Fruit fly (Drosophila melanogaster) whole organism, wandering third instar larva: ENCODE results near the gene Dus4.
A peak's percentile ranks its signal among the peaks of the same experiment; 100 is the strongest.

ENCODE experiments used
- Abd-B ChIP-seq: fragments of >200 bp; optimal IDR thresholded peaks from 2 replicates; lab custom pipeline; 2017; ENCODE audit warnings: missing biosample characterization, missing genetic modification characterization
- CG32264 ChIP-seq: fragments of 200-800 bp; sonication (Bioruptor generic); optimal IDR thresholded peaks from 2 replicates; lab custom pipeline; 2016; ENCODE audit warnings: missing biosample characterization, missing genetic modification characterization
- CG9705 ChIP-seq: fragments of 200-800 bp; sonication (Bioruptor generic); optimal IDR thresholded peaks from 2 replicates; lab custom pipeline; 2018; ENCODE audit warnings: missing biosample characterization, mild to moderate bottlenecking, missing genetic modification characterization
- CrebA ChIP-seq: fragments of 200-800 bp; sonication (Bioruptor generic); optimal IDR thresholded peaks from 2 replicates; lab custom pipeline; 2016; ENCODE audit warnings: missing biosample characterization, mild to moderate bottlenecking, missing genetic modification characterization, borderline replicate concordance
- Dfd ChIP-seq: fragments of >200 bp; optimal IDR thresholded peaks from 2 replicates; lab custom pipeline; 2017; ENCODE audit warnings: missing biosample characterization, missing genetic modification characterization
- Dif ChIP-seq: fragments of 200-275, 200-300 bp; sonication (Bioruptor generic); optimal IDR thresholded peaks from 2 replicates; lab custom pipeline; 2018; ENCODE audit warnings: missing biosample characterization, missing genetic modification characterization; ENCODE audit not compliant: partially characterized antibody
- GATAd ChIP-seq: sonication (Bioruptor generic); optimal IDR thresholded peaks from 2 replicates; lab custom pipeline; 2016; ENCODE audit warnings: missing biosample characterization, missing genetic modification characterization
- HLH106 ChIP-seq: fragments of 200-800 bp; optimal IDR thresholded peaks from 3 replicates; lab custom pipeline; 2019; ENCODE audit warnings: missing biosample characterization, mild to moderate bottlenecking, missing genetic modification characterization, moderate library complexity
- Hnf4 ChIP-seq: fragments of 200-800 bp; sonication (Bioruptor generic); optimal IDR thresholded peaks from 2 replicates; lab custom pipeline; 2016; ENCODE audit warnings: missing biosample characterization, mild to moderate bottlenecking, missing genetic modification characterization
- Hr78 ChIP-seq: fragments of >200 bp; optimal IDR thresholded peaks from 2 replicates; lab custom pipeline; 2017; ENCODE audit warnings: missing biosample characterization, missing genetic modification characterization
- Hr83 ChIP-seq: fragments of 200-300 bp; sonication (Bioruptor generic); optimal IDR thresholded peaks from 2 replicates; lab custom pipeline; 2016; ENCODE audit warnings: missing biosample characterization, mild to moderate bottlenecking, missing genetic modification characterization, moderate library complexity; ENCODE audit not compliant: poor library complexity, severe bottlenecking
- Jra ChIP-seq: sonication (Bioruptor generic); optimal IDR thresholded peaks from 2 replicates; lab custom pipeline; 2016; ENCODE audit warnings: missing biosample characterization, missing genetic modification characterization
- Mio ChIP-seq: sonication (Bioruptor generic); optimal IDR thresholded peaks from 2 replicates; lab custom pipeline; 2016; ENCODE audit warnings: missing biosample characterization, missing genetic modification characterization
- Myc ChIP-seq: fragments of >200 bp; optimal IDR thresholded peaks from 2 replicates; lab custom pipeline; 2017
- N ChIP-seq: fragments of >200 bp; optimal IDR thresholded peaks from 2 replicates; lab custom pipeline; 2018; ENCODE audit warnings: missing biosample characterization, missing external identifiers, missing genetic modification characterization
- OdsH ChIP-seq: fragments of 200-800 bp; sonication (Bioruptor generic); optimal IDR thresholded peaks from 2 replicates; lab custom pipeline; 2016; ENCODE audit warnings: missing biosample characterization, mild to moderate bottlenecking, missing genetic modification characterization
- Rel ChIP-seq, 2 experiments: fragments of 200-800 bp; sonication (Bioruptor generic) in 1 of 2; optimal IDR thresholded peaks; 2 replicates in 1 of 2; 3 replicates in 1 of 2; lab custom pipeline; 2016 to 2019; ENCODE audit warnings: mild to moderate bottlenecking in 2 of 2, missing biosample characterization in 2 of 2, missing genetic modification characterization in 2 of 2, moderate library complexity in 1 of 2
- Sp1 ChIP-seq: fragments of 200-800 bp; sonication (Bioruptor generic); optimal IDR thresholded peaks from 3 replicates; lab custom pipeline; 2019; ENCODE audit warnings: missing biosample characterization, mild to moderate bottlenecking, missing genetic modification characterization, moderate library complexity
- Vsx2 ChIP-seq: fragments of 200-300, 225-300 bp; sonication (Bioruptor generic); optimal IDR thresholded peaks from 2 replicates; lab custom pipeline; 2018; ENCODE audit warnings: missing biosample characterization, missing genetic modification characterization; ENCODE audit not compliant: partially characterized antibody
- br ChIP-seq: fragments of 200-800 bp; sonication (Bioruptor generic); optimal IDR thresholded peaks from 2 replicates; lab custom pipeline; 2016; ENCODE audit warnings: missing biosample characterization, missing genetic modification characterization
- brk ChIP-seq: fragments of 200-800 bp; sonication (Bioruptor generic); optimal IDR thresholded peaks from 2 replicates; lab custom pipeline; 2016; ENCODE audit warnings: missing biosample characterization, mild to moderate bottlenecking, missing genetic modification characterization
- dl ChIP-seq, 2 experiments: fragments of 175-275, 200-275 bp in 1 of 2; fragments of 200-275 bp in 1 of 2; sonication (Bioruptor generic); optimal IDR thresholded peaks; lab custom pipeline; 2018; ENCODE audit warnings: mild to moderate bottlenecking in 2 of 2, missing biosample characterization in 2 of 2, missing genetic modification characterization in 2 of 2, moderate library complexity in 2 of 2; ENCODE audit not compliant: partially characterized antibody in 2 of 2, insufficient read depth in 1 of 2
- dmrt93B ChIP-seq: fragments of 200-800 bp; sonication (Bioruptor generic); optimal IDR thresholded peaks from 2 replicates; lab custom pipeline; 2018; ENCODE audit warnings: missing biosample characterization, mild to moderate bottlenecking, missing genetic modification characterization
- dsf ChIP-seq: sonication (Bioruptor generic); optimal IDR thresholded peaks from 2 replicates; lab custom pipeline; 2016; ENCODE audit warnings: missing biosample characterization, missing genetic modification characterization, borderline replicate concordance
- ey ChIP-seq: fragments of 200-800 bp; sonication (Bioruptor generic); optimal IDR thresholded peaks from 2 replicates; lab custom pipeline; 2016; ENCODE audit warnings: missing biosample characterization, missing genetic modification characterization
- foxo ChIP-seq, 2 experiments: fragments of 200-800 bp; sonication (Bioruptor generic); optimal IDR thresholded peaks; 2 replicates in 1 of 2; 3 replicates in 1 of 2; lab custom pipeline; 2016 to 2017; ENCODE audit warnings: missing biosample characterization in 2 of 2, missing genetic modification characterization in 2 of 2
- fru ChIP-seq: fragments of 200-800 bp; sonication (Bioruptor generic); optimal IDR thresholded peaks from 3 replicates; lab custom pipeline; 2016; ENCODE audit warnings: missing biosample characterization, mild to moderate bottlenecking, missing genetic modification characterization
- h ChIP-seq: fragments of 200-800 bp; sonication (Bioruptor generic); optimal IDR thresholded peaks from 3 replicates; lab custom pipeline; 2016; ENCODE audit warnings: missing biosample characterization, mild to moderate bottlenecking, missing genetic modification characterization
- jim ChIP-seq: fragments of 175-275, 200-325 bp; sonication (Bioruptor generic); optimal IDR thresholded peaks from 2 replicates; lab custom pipeline; 2016; ENCODE audit warnings: missing biosample characterization, mild to moderate bottlenecking, missing genetic modification characterization
- lola ChIP-seq: fragments of >200 bp; optimal IDR thresholded peaks from 2 replicates; lab custom pipeline; 2017; ENCODE audit warnings: missing biosample characterization, missing genetic modification characterization
- pan ChIP-seq: fragments of >200 bp; optimal IDR thresholded peaks from 2 replicates; lab custom pipeline; 2017
- psq ChIP-seq: fragments of 200-800 bp; sonication (Bioruptor generic); optimal IDR thresholded peaks from 3 replicates; lab custom pipeline; 2017; ENCODE audit warnings: missing biosample characterization, mild to moderate bottlenecking, missing genetic modification characterization, moderate library complexity
- rgr ChIP-seq: fragments of 200-800 bp; sonication (Bioruptor generic); optimal IDR thresholded peaks from 3 replicates; lab custom pipeline; 2016; ENCODE audit warnings: missing biosample characterization, mild to moderate bottlenecking, missing genetic modification characterization
- sage ChIP-seq: fragments of 200-800 bp; sonication (Bioruptor generic); optimal IDR thresholded peaks from 2 replicates; lab custom pipeline; 2016; ENCODE audit warnings: missing biosample characterization, mild to moderate bottlenecking, missing genetic modification characterization
- sv ChIP-seq: fragments of 200-800 bp; sonication (Bioruptor generic); optimal IDR thresholded peaks from 3 replicates; lab custom pipeline; 2016; ENCODE audit warnings: missing biosample characterization, missing genetic modification characterization
- tai ChIP-seq: sonication (Bioruptor generic); optimal IDR thresholded peaks from 2 replicates; lab custom pipeline; 2016; ENCODE audit warnings: missing biosample characterization, missing genetic modification characterization
- usp ChIP-seq: fragments of >200 bp; optimal IDR thresholded peaks from 2 replicates; lab custom pipeline; 2017; ENCODE audit warnings: missing biosample characterization, missing genetic modification characterization
- woc ChIP-seq: sonication (Bioruptor generic); optimal IDR thresholded peaks from 2 replicates; lab custom pipeline; 2016; ENCODE audit warnings: missing biosample characterization, mild to moderate bottlenecking, missing genetic modification characterization

Gene Dus4

DNA sequence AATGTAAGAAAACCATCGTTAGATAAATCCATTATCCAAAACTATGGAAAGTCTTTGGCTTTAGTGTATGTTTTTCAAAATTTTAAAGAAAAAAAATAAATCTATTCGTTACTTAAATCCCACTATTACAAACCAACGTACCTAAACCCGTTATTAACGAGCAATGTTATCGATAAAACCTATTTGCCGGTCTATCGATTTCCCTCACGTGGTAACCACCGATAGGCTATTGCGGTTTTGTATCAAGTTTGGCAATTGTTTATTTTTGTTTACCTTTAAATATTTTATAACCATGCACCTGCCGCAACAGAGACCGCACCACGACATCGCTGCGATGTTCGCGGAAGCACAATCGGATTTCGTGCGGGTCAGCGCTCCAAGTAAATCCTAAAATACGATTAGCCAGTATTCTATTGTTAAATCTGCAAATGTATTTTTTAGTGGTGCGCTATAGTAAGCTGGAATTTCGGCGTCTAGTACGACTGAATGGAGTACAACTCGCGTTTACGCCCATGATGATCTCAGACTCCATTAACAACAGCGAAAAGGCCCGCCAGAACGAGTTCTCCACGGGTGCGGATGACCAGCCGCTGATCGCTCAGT is at the start of gene Dus4:
Gene Dus4 (plus strand): TSS at position 206 of the 603 bp plus-strand sequence.
- TF ChIP-seq OdsH (GFP tag; lab: Kevin White, UChicago) = no peak
- no peak for TF ChIP-seq usp (GFP tag; lab: Kevin White, UChicago)
- peak; percentile 36 for TF ChIP-seq Myc
- TF ChIP-seq psq (GFP tag; lab: Kevin White, UChicago) = no peak
- TF ChIP-seq, all 38 proteins: peak for 1

- TF ChIP-seq pan (lab: Kevin White, UChicago) (no peak), Mio (no peak), dsf (GFP tag; lab: Kevin White, UChicago) (no peak), CrebA (no peak), Hr78 (GFP tag; lab: Kevin White, UChicago) (no peak), dl (GFP tag; optimal IDR thresholded peaks at IDR 0.05; lab: Kevin White, UChicago; ENCODE audit: insufficient read depth in 1 of 2, partially characterized antibody in 2 of 2) (no peak), Myc (no peak), Rel (GFP tag; optimal IDR thresholded peaks at IDR 0.05; lab: Kevin White, UChicago) (no peak), Rel (tag; optimal IDR thresholded peaks at IDR 0.05; lab: Kevin White, UChicago) (no peak), Dfd (no peak), OdsH (GFP tag; lab: Kevin White, UChicago) (peak; percentile 27), Jra (no peak), Vsx2 (GFP tag; lab: Kevin White, UChicago) (no peak), dmrt93B (GFP tag; lab: Kevin White, UChicago) (peak; percentile 39), lola (no peak), psq (GFP tag; lab: Kevin White, UChicago) (peak; percentile 10), sv (peak; percentile 38), fru (peak; percentile 28), Dif (GFP tag; lab: Kevin White, UChicago) (no peak), Sp1 (GFP tag; lab: Kevin White, UChicago) (peak; percentile 67), N (GFP tag; lab: Kevin White, UChicago) (no peak), brk (GFP tag; lab: Kevin White, UChicago) (no peak), woc (GFP tag; lab: Kevin White, UChicago) (no peak), sage (GFP tag; lab: Kevin White, UChicago) (no peak), tai (GFP tag; lab: Kevin White, UChicago) (no peak), jim (GFP tag; lab: Kevin White, UChicago) (no peak), ey (GFP tag; lab: Kevin White, UChicago) (no peak), usp (GFP tag; lab: Kevin White, UChicago) (no peak), rgr (GFP tag; lab: Kevin White, UChicago) (peak; percentile 14), GATAd (no peak), br (GFP tag; lab: Kevin White, UChicago) (peak; percentile 3), foxo (GFP tag; optimal IDR thresholded peaks at IDR 0.05; lab: Kevin White, UChicago) (peak in 1 of 2 experiments; percentile 40), Hnf4 (GFP tag; lab: Kevin White, UChicago) (no peak), CG32264 (no peak), h (GFP tag; lab: Kevin White, UChicago) (peak; percentile 35), Abd-B (GFP tag; lab: Kevin White, UChicago) (no peak), Hr83 (GFP tag; lab: Kevin White, UChicago) (no peak), CG9705 (GFP tag; lab: Kevin White, UChicago) (peak; percentile 2), HLH106 (tag; lab: Kevin White, UChicago) (peak; percentile 61)
These were observed 48.8 kb upstream of the Dus4 start for dm6 chr2L:19014032-19014880.
